Worm (Caenorhabditis elegans) whole organism, midembryonic: ENCODE results near the gene klp-7.

ENCODE experiments used
- cog-1 ChIP-seq: sonication (generic microtip); optimal IDR thresholded peaks from 2 replicates; lab custom pipeline; 2016; ENCODE audit warnings: missing genetic modification characterization, missing compliant biosample characterization
- med-1 ChIP-seq: sonication (generic microtip); optimal IDR thresholded peaks from 2 replicates; lab custom pipeline; 2017; ENCODE audit warnings: missing genetic modification characterization, mild to moderate bottlenecking, missing compliant biosample characterization, antibody characterized with exemption, missing genetic modification reagents; ENCODE audit not compliant: insufficient read depth

- TF ChIP-seq cog-1 = no peak
- no peak for TF ChIP-seq med-1 (GFP tag; lab: Kevin White, UChicago)
Measured at ce11 chrIII:10831483-10831882, 25.8 kb downstream of the klp-7 start.
